Worm (Caenorhabditis elegans): ENCODE measurements around the gene spp-8.

- TF ChIP-seq gmeb-2 (tag; optimal IDR thresholded peaks at IDR 0.05): no peak
- no peak for TF ChIP-seq che-1 (tag; optimal IDR thresholded peaks at IDR 0.05)
- TF ChIP-seq nhr-11 (tag; optimal IDR thresholded peaks at IDR 0.05): no peak
- no peak for TF ChIP-seq sox-2 (GFP tag; IDR thresholded peaks at IDR 0.05)
- TF ChIP-seq npax-4 (tag; optimal IDR thresholded peaks at IDR 0.05): no peak
- no peak for TF ChIP-seq eyg-1 (tag; optimal IDR thresholded peaks at IDR 0.05)
- no peak for TF ChIP-seq ahr-1 (tag; optimal IDR thresholded peaks at IDR 0.05)
- TF ChIP-seq syd-9 (tag; optimal IDR thresholded peaks at IDR 0.05): no peak
- TF ChIP-seq pha-4 (tag; optimal IDR thresholded peaks at IDR 0.05): no peak
Observed at ce11 chrIV:8513619-8514018, 32.2 kb downstream of the spp-8 start, which contains the start of gene cks-1.
